Worm (Caenorhabditis elegans): ENCODE measurements around the gene fbxa-164.

- TF ChIP-seq unc-62 (GFP tag; optimal IDR thresholded peaks at IDR 0.05) (no peak), jun-1 (tag; optimal IDR thresholded peaks at IDR 0.05) (no peak), nhr-28 (tag; optimal IDR thresholded peaks at IDR 0.05) (no peak), pha-4 (tag; optimal IDR thresholded peaks at IDR 0.05) (no peak), ceh-16 (tag; optimal IDR thresholded peaks at IDR 0.05) (no peak), unc-39 (tag; optimal IDR thresholded peaks at IDR 0.05) (no peak), aly-2 (tag; optimal IDR thresholded peaks at IDR 0.05) (no peak), nhr-237 (tag; optimal IDR thresholded peaks at IDR 0.05) (no peak)
Observed at ce11 chrII:1603049-1603448, 10.8 kb downstream of the fbxa-164 start.

All from whole organism, L3 larva.